Fruit fly (Drosophila melanogaster): ENCODE measurements around the gene CG3040.

DNA sequence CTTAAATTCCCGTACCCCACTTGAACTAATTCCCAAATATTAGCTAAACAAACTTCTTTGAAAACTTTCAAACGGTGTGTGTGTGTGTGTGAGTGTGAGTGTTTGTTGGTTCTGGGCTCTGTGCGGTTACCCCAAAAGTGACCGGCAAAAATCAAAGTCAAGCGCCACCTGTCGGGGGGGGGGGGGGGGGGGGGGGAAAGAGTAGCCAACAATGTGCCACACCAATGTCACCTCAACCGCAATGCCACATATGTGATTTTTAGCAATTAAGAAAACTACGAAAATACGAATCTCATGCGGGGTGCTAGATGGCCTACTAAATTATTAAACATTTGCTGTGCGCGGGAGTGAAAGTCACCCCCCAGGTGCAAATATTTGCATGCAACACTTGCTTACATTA is 39.4 kb downstream of the CG3040 start:
- TF ChIP-seq CG7045 (GFP tag; optimal IDR thresholded peaks at IDR 0.05), result no peak
- no peak for TF ChIP-seq bab1 (GFP tag; optimal IDR thresholded peaks at IDR 0.05)
- TF ChIP-seq tj (GFP tag; optimal IDR thresholded peaks at IDR 0.05), result no peak
- no peak for TF ChIP-seq CG5204 (GFP tag; optimal IDR thresholded peaks at IDR 0.05)
- no peak for TF ChIP-seq kay (GFP tag; ENCODE audit: borderline replicate concordance)
- TF ChIP-seq CG12768 (GFP tag; optimal IDR thresholded peaks at IDR 0.05), result no peak
- TF ChIP-seq ovo (GFP tag; optimal IDR thresholded peaks at IDR 0.05), result no peak
